Worm (Caenorhabditis elegans) whole organism, midembryonic: Measurements from ENCODE around the gene fce-2.
A peak's percentile ranks its signal among the peaks of the same experiment; 100 is the strongest.

ENCODE experiments used
- T22C8.4 ChIP-seq: fragments of 200-800 bp; sonication (Bioruptor generic); IDR thresholded peaks from 2 replicates; pipeline ENCODE4 v1.3.6; 2022; ENCODE audit warnings: missing genetic modification characterization, missing compliant biosample characterization
- flt-1 ChIP-seq: fragments of 200-800 bp; sonication (Bioruptor generic); IDR thresholded peaks from 2 replicates; pipeline ENCODE4 v1.3.6; 2022; ENCODE audit warnings: missing genetic modification characterization, missing compliant biosample characterization
- klf-2 ChIP-seq: fragments of 200-800 bp; sonication (Bioruptor generic); conservative IDR thresholded peaks from 2 replicates; pipeline ENCODE4 v1.3.6; 2022; ENCODE audit warnings: missing genetic modification reagents, missing genetic modification characterization, missing compliant biosample characterization
- med-1 ChIP-seq: sonication (generic microtip); optimal IDR thresholded peaks from 2 replicates; lab custom pipeline; 2017; ENCODE audit warnings: missing genetic modification characterization, mild to moderate bottlenecking, missing compliant biosample characterization, antibody characterized with exemption, missing genetic modification reagents; ENCODE audit not compliant: insufficient read depth
- ref-1 ChIP-seq: fragments of 200-800 bp; sonication (Bioruptor generic); conservative IDR thresholded peaks from 2 replicates; pipeline ENCODE4 v1.3.6; 2022; ENCODE audit warnings: missing genetic modification reagents, missing genetic modification characterization, missing compliant biosample characterization
- tab-1 ChIP-seq: fragments of 200-800 bp; sonication (Bioruptor generic); IDR thresholded peaks from 2 replicates; pipeline ENCODE4 v1.3.6; 2022; ENCODE audit warnings: missing genetic modification characterization, missing compliant biosample characterization
- ztf-23 ChIP-seq: fragments of 200-800 bp; sonication (Bioruptor generic); IDR thresholded peaks from 2 replicates; pipeline ENCODE4 v1.3.6; 2022; ENCODE audit warnings: missing genetic modification reagents, missing genetic modification characterization, missing compliant biosample characterization
- ztf-29 ChIP-seq: fragments of 200-800 bp; sonication (Bioruptor generic); IDR thresholded peaks from 2 replicates; pipeline ENCODE4 v1.3.6; 2022; ENCODE audit warnings: missing genetic modification reagents, missing genetic modification characterization, missing compliant biosample characterization

DNA sequence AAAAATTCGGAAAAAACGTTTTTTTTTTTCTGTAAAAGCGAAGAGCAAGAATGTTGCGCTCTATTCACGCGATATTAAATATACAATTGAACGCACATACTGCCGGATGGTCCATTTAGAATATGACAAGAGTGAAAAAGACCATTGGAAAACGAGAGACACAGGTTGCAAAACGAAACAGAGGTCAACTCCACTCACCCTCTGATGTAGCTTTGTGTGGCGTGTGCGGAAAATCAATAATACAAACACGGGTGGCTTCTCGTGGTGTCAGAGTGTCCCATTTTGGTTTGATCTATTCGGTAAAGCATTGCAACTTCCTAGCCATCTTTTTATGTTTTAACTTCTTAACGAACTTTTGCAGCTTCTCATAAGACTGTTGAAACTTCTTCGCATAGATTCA, 39.7 kb downstream of the fce-2 start:
- TF ChIP-seq tab-1 (GFP tag; lab: Robert Waterston, UW) (no peak), ref-1 (GFP tag; lab: Robert Waterston, UW) (no peak), ztf-23 (GFP tag; lab: Robert Waterston, UW) (no peak), flt-1 (GFP tag; lab: Robert Waterston, UW) (no peak), T22C8.4 (GFP tag; lab: Robert Waterston, UW) (peak; percentile 61), klf-2 (GFP tag; lab: Robert Waterston, UW) (no peak), ztf-29 (GFP tag; lab: Robert Waterston, UW) (no peak), med-1 (GFP tag; lab: Kevin White, UChicago) (no peak)
